Fruit fly (Drosophila melanogaster): ENCODE results near the gene JIL-1.

Gene JIL-1

dm6 chr3L:11102930-11103329 is 9.9 kb upstream of the JIL-1 start, which contains the start of gene Elo68alpha:
TSS of gene Elo68alpha (minus strand) at chr3L:11103030.
- TF ChIP-seq usp (GFP tag; optimal IDR thresholded peaks at IDR 0.05) (no peak), CG8478 (optimal IDR thresholded peaks at IDR 0.05) (no peak), Dll (optimal IDR thresholded peaks at IDR 0.05) (no peak), psq (optimal IDR thresholded peaks at IDR 0.05) (no peak), pan (optimal IDR thresholded peaks at IDR 0.05) (no peak), EcR (GFP tag; optimal IDR thresholded peaks at IDR 0.05) (no peak)

dm6 chr3L:11101598-11101997 is 8.6 kb upstream of the JIL-1 start, which contains the start of gene Elo68beta:
TSS of gene Elo68beta (minus strand) at chr3L:11101698.
- no peak for TF ChIP-seq pan (optimal IDR thresholded peaks at IDR 0.05)
- no peak for TF ChIP-seq usp (GFP tag; optimal IDR thresholded peaks at IDR 0.05)
- TF ChIP-seq Dll (optimal IDR thresholded peaks at IDR 0.05), result no peak
- no peak for TF ChIP-seq psq (optimal IDR thresholded peaks at IDR 0.05)
- no peak for TF ChIP-seq CG8478 (optimal IDR thresholded peaks at IDR 0.05)
- no peak for TF ChIP-seq EcR (GFP tag; optimal IDR thresholded peaks at IDR 0.05)

- TF ChIP-seq usp (GFP tag; optimal IDR thresholded peaks at IDR 0.05), result no peak
- TF ChIP-seq pan (optimal IDR thresholded peaks at IDR 0.05), result no peak
- no peak for TF ChIP-seq psq (optimal IDR thresholded peaks at IDR 0.05)
- no peak for TF ChIP-seq Dll (optimal IDR thresholded peaks at IDR 0.05)
- no peak for TF ChIP-seq CG8478 (optimal IDR thresholded peaks at IDR 0.05)
- TF ChIP-seq EcR (GFP tag; optimal IDR thresholded peaks at IDR 0.05), result no peak
These were observed 5.1 kb upstream of the JIL-1 start, which contains the start of the genes Irbp18 and APP-BP1 for dm6 chr3L:11097982-11098663. TSS of gene Irbp18 (minus strand) at chr3L:11098186. TSS of gene APP-BP1 (plus strand) at chr3L:11098412.

- TF ChIP-seq CG8478 (optimal IDR thresholded peaks at IDR 0.05), result no peak
- no peak for TF ChIP-seq Dll (optimal IDR thresholded peaks at IDR 0.05)
These were observed 3.4 kb upstream of the JIL-1 start, which contains the start of the genes CG46439, Iyd and CG33947 for dm6 chr3L:11096195-11096908. TSS of gene CG46439 (minus strand) at chr3L:11096245. TSS of gene Iyd (minus strand) at chr3L:11096245. TSS of gene CG33947 (plus strand) at chr3L:11096496.

dm6 chr3L:11094279-11094678 is 1.3 kb upstream of the JIL-1 start:
- TF ChIP-seq usp (GFP tag; optimal IDR thresholded peaks at IDR 0.05), result no peak
- TF ChIP-seq CG8478 (optimal IDR thresholded peaks at IDR 0.05), result no peak
- TF ChIP-seq EcR (GFP tag; optimal IDR thresholded peaks at IDR 0.05), result no peak
- TF ChIP-seq psq (optimal IDR thresholded peaks at IDR 0.05), result no peak
- no peak for TF ChIP-seq Dll (optimal IDR thresholded peaks at IDR 0.05)
- no peak for TF ChIP-seq pan (optimal IDR thresholded peaks at IDR 0.05)

- TF ChIP-seq Dll (optimal IDR thresholded peaks at IDR 0.05) (no peak), CG8478 (optimal IDR thresholded peaks at IDR 0.05) (no peak), usp (GFP tag; optimal IDR thresholded peaks at IDR 0.05) (no peak), psq (optimal IDR thresholded peaks at IDR 0.05) (no peak), pan (optimal IDR thresholded peaks at IDR 0.05) (no peak), EcR (GFP tag; optimal IDR thresholded peaks at IDR 0.05) (no peak)
These were observed 407 bp downstream of the JIL-1 start for dm6 chr3L:11092610-11092961.

- no peak for TF ChIP-seq Dll (optimal IDR thresholded peaks at IDR 0.05)
- TF ChIP-seq usp (GFP tag; optimal IDR thresholded peaks at IDR 0.05), result no peak
- TF ChIP-seq CG8478 (optimal IDR thresholded peaks at IDR 0.05), result no peak
- no peak for TF ChIP-seq EcR (GFP tag; optimal IDR thresholded peaks at IDR 0.05)
- TF ChIP-seq psq (optimal IDR thresholded peaks at IDR 0.05), result no peak
- TF ChIP-seq pan (optimal IDR thresholded peaks at IDR 0.05), result no peak
These were observed 917 bp downstream of the JIL-1 start for dm6 chr3L:11091943-11092609.

dm6 chr3L:11089805-11090440 is 3.1 kb downstream of the JIL-1 start:
- no peak for TF ChIP-seq EcR (GFP tag; optimal IDR thresholded peaks at IDR 0.05)
- no peak for TF ChIP-seq psq (optimal IDR thresholded peaks at IDR 0.05)
- TF ChIP-seq CG8478 (optimal IDR thresholded peaks at IDR 0.05), result no peak
- TF ChIP-seq Dll (optimal IDR thresholded peaks at IDR 0.05), result no peak

- TF ChIP-seq psq (optimal IDR thresholded peaks at IDR 0.05) (no peak), Dll (optimal IDR thresholded peaks at IDR 0.05) (no peak), CG8478 (optimal IDR thresholded peaks at IDR 0.05) (no peak), EcR (GFP tag; optimal IDR thresholded peaks at IDR 0.05) (no peak), pan (optimal IDR thresholded peaks at IDR 0.05) (no peak), usp (GFP tag; optimal IDR thresholded peaks at IDR 0.05) (no peak)
These were observed 7.2 kb downstream of the JIL-1 start for dm6 chr3L:11085810-11086209.

- TF ChIP-seq usp (GFP tag; optimal IDR thresholded peaks at IDR 0.05) (no peak), psq (optimal IDR thresholded peaks at IDR 0.05) (no peak), Dll (optimal IDR thresholded peaks at IDR 0.05) (no peak), CG8478 (optimal IDR thresholded peaks at IDR 0.05) (no peak), pan (optimal IDR thresholded peaks at IDR 0.05) (no peak), EcR (GFP tag; optimal IDR thresholded peaks at IDR 0.05) (no peak)
These were observed 8.3 kb downstream of the JIL-1 start for dm6 chr3L:11084557-11085231.

- TF ChIP-seq usp (GFP tag; optimal IDR thresholded peaks at IDR 0.05), result no peak
- TF ChIP-seq EcR (GFP tag; optimal IDR thresholded peaks at IDR 0.05), result no peak
- TF ChIP-seq CG8478 (optimal IDR thresholded peaks at IDR 0.05), result no peak
- no peak for TF ChIP-seq pan (optimal IDR thresholded peaks at IDR 0.05)
- no peak for TF ChIP-seq psq (optimal IDR thresholded peaks at IDR 0.05)
- TF ChIP-seq Dll (optimal IDR thresholded peaks at IDR 0.05), result no peak
These were observed 9.4 kb downstream of the JIL-1 start for dm6 chr3L:11083605-11084004.
